Fruit fly (Drosophila melanogaster): ENCODE measurements around the gene chinmo.
A peak's percentile ranks its signal among the peaks of the same experiment; 100 is the strongest.

The chinmo gene

dm6 chr2L:1654217-1654616, 3.2 kb downstream of the chinmo start (continued):
- no peak for TF ChIP-seq Dref (GFP tag; IDR thresholded peaks at IDR 0.05)
- peak; percentile 62 for TF ChIP-seq ttk (GFP tag; IDR thresholded peaks at IDR 0.05)

- no peak for TF ChIP-seq lov (optimal IDR thresholded peaks at IDR 0.05)
- no peak for TF ChIP-seq lov (GFP tag; IDR thresholded peaks at IDR 0.05)
- no peak for TF ChIP-seq CG10462 (GFP tag; optimal IDR thresholded peaks at IDR 0.05)
- TF ChIP-seq Fer2 (tag; optimal IDR thresholded peaks at IDR 0.05) = no peak
- TF ChIP-seq nerfin-1 (tag; optimal IDR thresholded peaks at IDR 0.05) = no peak
- no peak; the same call in 1 of the 2 replicates for TF ChIP-seq sens-2 (GFP tag; IDR thresholded peaks at IDR 0.05)
- TF ChIP-seq CG3163 (GFP tag; optimal IDR thresholded peaks at IDR 0.05) = no peak
- no peak for TF ChIP-seq CG10654 (GFP tag; optimal IDR thresholded peaks at IDR 0.05)
- TF ChIP-seq Gug (GFP tag; IDR thresholded peaks at IDR 0.05) = no peak
- no peak for TF ChIP-seq odd (GFP tag; optimal IDR thresholded peaks at IDR 0.05)
- TF ChIP-seq Opbp (GFP tag; IDR thresholded peaks at IDR 0.05; ENCODE audit: partially characterized antibody) = no peak
- TF ChIP-seq en (GFP tag; optimal IDR thresholded peaks at IDR 0.05) = no peak
- TF ChIP-seq hbn (GFP tag; IDR thresholded peaks at IDR 0.05; ENCODE audit: partially characterized antibody) = no peak
- no peak for TF ChIP-seq CG15601 (tag; optimal IDR thresholded peaks at IDR 0.05)
- TF ChIP-seq CG17912 (GFP tag; optimal IDR thresholded peaks at IDR 0.05) = no peak
- TF ChIP-seq Doc3 (GFP tag; IDR thresholded peaks at IDR 0.05; ENCODE audit: partially characterized antibody) = no peak
- no peak for TF ChIP-seq Nf-YB (GFP tag; optimal IDR thresholded peaks at IDR 0.05)
- TF ChIP-seq Stat92E (GFP tag; optimal IDR thresholded peaks at IDR 0.05) = no peak
- TF ChIP-seq CG8944 (GFP tag; optimal IDR thresholded peaks at IDR 0.05) = no peak
- TF ChIP-seq eve (GFP tag; optimal IDR thresholded peaks at IDR 0.05) = peak in 1 of 2 experiments; percentile 9
- no peak for TF ChIP-seq CG10431 (GFP tag; optimal IDR thresholded peaks at IDR 0.05)
- TF ChIP-seq CG12744 (GFP tag; optimal IDR thresholded peaks at IDR 0.05) = no peak
- TF ChIP-seq CG8281 (tag; optimal IDR thresholded peaks at IDR 0.05) = no peak
- TF ChIP-seq CG2875 (GFP tag; optimal IDR thresholded peaks at IDR 0.05) = no peak
- TF ChIP-seq ro (GFP tag; IDR thresholded peaks at IDR 0.05) = no peak
- no peak for TF ChIP-seq ftz-f1 (GFP tag; optimal IDR thresholded peaks at IDR 0.05)
- TF ChIP-seq ham (GFP tag; IDR thresholded peaks at IDR 0.05) = no peak
- 0 out of 2 replicates have a peak, but pooled peaks have one; percentile 31 for TF ChIP-seq GATAe (GFP tag; conservative IDR thresholded peaks at IDR 0.05)
- peak; percentile 17; the same call in 1 of the 3 replicates for TF ChIP-seq B-H1 (GFP tag; IDR thresholded peaks at IDR 0.05)
- no peak for TF ChIP-seq CG12942 (GFP tag; optimal IDR thresholded peaks at IDR 0.05)
- TF ChIP-seq Hr39 (optimal IDR thresholded peaks at IDR 0.05) = no peak
- 0 out of 2 replicates have a peak, but pooled peaks have one; percentile 25 for TF ChIP-seq sob (GFP tag; IDR thresholded peaks at IDR 0.05)
- TF ChIP-seq unpg (GFP tag; optimal IDR thresholded peaks at IDR 0.05) = peak; percentile 63
- TF ChIP-seq CG15269 (tag; optimal IDR thresholded peaks at IDR 0.05) = no peak
- TF ChIP-seq Xrp1 (GFP tag; IDR thresholded peaks at IDR 0.05) = peak; percentile 48; the same call in 1 of the 2 replicates
- TF ChIP-seq wor (GFP tag; IDR thresholded peaks at IDR 0.05) = no peak
- peak; percentile 22 for TF ChIP-seq CG3281 (GFP tag; optimal IDR thresholded peaks at IDR 0.05)
- no peak for TF ChIP-seq fru (optimal IDR thresholded peaks at IDR 0.05)
- TF ChIP-seq CG4282 (GFP tag; optimal IDR thresholded peaks at IDR 0.05) = no peak
- no peak for TF ChIP-seq luna (GFP tag; optimal IDR thresholded peaks at IDR 0.05)
- TF ChIP-seq Jarid2 (GFP tag; optimal IDR thresholded peaks at IDR 0.05) = no peak
- TF ChIP-seq B-H2 (GFP tag; optimal IDR thresholded peaks at IDR 0.05) = no peak
- TF ChIP-seq CTCF (GFP tag; optimal IDR thresholded peaks at IDR 0.05) = no peak
- no peak for TF ChIP-seq cato (GFP tag; optimal IDR thresholded peaks at IDR 0.05; ENCODE audit: borderline replicate concordance)
- peak; percentile 6 for TF ChIP-seq bab2 (GFP tag; optimal IDR thresholded peaks at IDR 0.05)
- TF ChIP-seq CG17568 (GFP tag; optimal IDR thresholded peaks at IDR 0.05) = no peak
- TF ChIP-seq CG3065 (GFP tag; optimal IDR thresholded peaks at IDR 0.05) = no peak
- no peak for TF ChIP-seq Bgb (GFP tag; IDR thresholded peaks at IDR 0.05; ENCODE audit: partially characterized antibody)
- no peak for TF ChIP-seq Neu2 (GFP tag; optimal IDR thresholded peaks at IDR 0.05; ENCODE audit: borderline replicate concordance)
These were observed 4.8 kb downstream of the chinmo start for dm6 chr2L:1655858-1656257.
